Worm (Caenorhabditis elegans) whole organism, L4/young adult: ENCODE measurements around the gene F26D11.1.

Experiments used
- W03F9.2 ChIP-seq: fragments of 150-350 bp; optimal IDR thresholded peaks from 2 replicates; lab custom pipeline; 2014; ENCODE audit warnings: missing biosample characterization, missing genetic modification characterization
- dao-5 ChIP-seq: sonication (generic microtip); optimal IDR thresholded peaks from 2 replicates; lab custom pipeline; 2016; ENCODE audit warnings: missing genotype, missing genetic modification characterization, moderate library complexity, missing compliant biosample characterization
- him-1 ChIP-seq: sonication (generic microtip); optimal IDR thresholded peaks from 2 replicates; lab custom pipeline; 2016; ENCODE audit warnings: missing genotype, missing genetic modification reagents, missing genetic modification characterization, missing compliant biosample characterization

Gene F26D11.1

DNA sequence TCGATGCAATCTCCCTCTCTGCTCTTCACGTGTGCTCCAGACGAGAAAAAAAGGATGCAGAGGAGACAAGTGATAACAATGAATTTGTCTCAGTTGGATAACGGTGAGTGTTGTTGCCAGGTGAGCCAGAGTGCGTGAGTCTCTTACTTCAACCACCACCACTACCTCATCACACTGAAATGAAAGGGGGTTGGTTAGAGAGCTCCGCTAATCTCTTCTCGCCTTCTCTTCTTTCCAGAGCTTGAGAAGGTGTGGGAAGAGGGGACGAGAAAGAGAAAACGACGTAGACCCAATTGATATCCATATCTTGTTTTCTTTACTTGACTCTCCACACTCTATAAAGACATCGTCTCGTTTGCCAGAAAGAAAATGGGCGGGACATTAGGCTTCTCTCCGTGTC is 10.0 kb upstream of the F26D11.1 start:
- TF ChIP-seq W03F9.2 (no peak), him-1 (tag; lab: Kevin White, UChicago) (no peak), dao-5 (no peak)

DNA sequence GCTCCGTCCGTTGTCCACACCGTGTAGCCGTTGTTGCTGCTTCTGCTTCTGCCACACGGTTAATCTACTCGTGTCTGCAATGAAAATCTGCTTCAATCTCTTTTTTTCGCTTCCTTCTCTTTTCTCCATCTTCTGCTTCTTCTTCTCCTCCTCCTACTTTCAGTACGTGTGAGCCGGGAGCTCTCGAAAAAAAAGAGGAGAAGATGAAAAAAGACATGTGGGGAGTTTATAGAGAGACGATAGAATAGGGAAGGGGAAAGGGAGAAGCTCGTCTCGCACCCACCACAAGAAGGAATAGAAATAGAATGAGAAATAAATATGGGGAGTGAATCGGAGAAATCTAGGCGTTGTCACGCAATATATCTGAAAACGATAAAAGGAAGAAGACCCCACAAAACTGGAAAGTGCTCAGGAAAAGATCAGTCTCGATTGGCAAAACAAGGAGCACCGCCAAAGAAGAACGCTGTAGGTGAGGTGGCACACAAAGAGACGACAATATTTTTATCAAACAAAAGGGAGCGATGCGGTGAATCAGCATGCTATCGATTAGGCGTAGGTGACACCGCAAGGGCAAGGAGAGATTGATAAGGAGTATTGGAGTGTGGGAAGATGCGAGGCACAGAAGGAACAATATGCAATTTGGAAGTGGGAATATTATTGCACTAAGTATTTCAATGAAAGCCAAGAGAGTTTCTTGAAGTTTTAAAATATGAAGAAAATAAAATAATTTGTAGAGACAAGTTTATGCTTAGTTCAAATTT is 3.5 kb upstream of the F26D11.1 start, which contains the start of gene let-413:
let-413 (minus strand) TSS at position 76 of the 761 bp plus-strand sequence.
- TF ChIP-seq W03F9.2 (no peak), dao-5 (no peak), him-1 (tag; lab: Kevin White, UChicago) (no peak)

DNA sequence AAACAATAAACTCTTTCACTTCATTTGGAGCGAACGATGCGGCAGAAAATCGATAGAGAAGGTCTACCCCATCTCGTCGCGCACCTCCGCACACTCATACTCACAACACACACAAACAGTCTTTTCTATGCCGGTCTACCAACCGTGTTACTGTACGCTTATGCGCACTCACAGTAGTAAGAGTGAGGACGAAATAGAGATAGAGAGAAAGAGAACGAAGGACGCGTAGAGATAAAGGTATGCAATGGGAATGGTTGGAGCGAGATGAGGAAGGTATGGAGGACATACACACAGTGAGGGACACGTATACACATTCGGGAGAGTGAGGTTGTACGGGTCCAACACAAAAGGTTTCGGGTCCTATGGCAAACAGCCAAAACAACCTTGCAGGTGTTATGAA is 2.5 kb upstream of the F26D11.1 start:
- TF ChIP-seq W03F9.2, result no peak
- TF ChIP-seq dao-5, result no peak
- no peak for TF ChIP-seq him-1 (tag; lab: Kevin White, UChicago)

DNA sequence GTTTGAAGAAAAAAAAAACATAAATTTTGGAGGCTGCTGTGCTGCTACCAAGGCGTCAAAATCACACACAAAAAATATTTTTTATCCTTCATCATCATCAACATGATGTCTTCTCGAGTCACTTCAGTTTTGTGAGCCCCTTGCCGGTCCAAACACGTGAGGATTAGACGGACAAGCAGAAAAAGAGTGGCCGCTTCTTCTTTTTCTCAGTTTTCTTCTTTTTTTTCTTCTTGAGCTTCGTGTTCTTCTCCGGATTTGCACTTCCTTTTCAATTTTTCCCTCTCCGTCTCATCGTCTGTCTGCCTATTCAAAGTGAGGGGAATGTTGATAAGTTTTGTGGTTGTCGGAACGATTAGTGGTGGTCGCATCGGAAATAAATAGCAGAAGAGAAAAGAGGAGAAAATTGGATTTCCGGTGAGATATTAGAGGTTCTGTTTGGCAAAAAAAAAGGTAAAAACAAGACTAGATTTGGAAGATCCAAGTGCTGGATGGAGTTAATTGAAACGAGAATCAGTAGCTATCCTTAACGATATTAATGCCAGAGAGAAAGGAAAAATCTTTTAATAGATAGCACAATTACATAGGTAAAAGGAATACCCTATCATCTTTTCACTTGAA is 866 bp upstream of the F26D11.1 start:
- no peak for TF ChIP-seq W03F9.2
- TF ChIP-seq dao-5, result no peak
- peak; percentile 14 for TF ChIP-seq him-1 (tag; lab: Kevin White, UChicago)

DNA sequence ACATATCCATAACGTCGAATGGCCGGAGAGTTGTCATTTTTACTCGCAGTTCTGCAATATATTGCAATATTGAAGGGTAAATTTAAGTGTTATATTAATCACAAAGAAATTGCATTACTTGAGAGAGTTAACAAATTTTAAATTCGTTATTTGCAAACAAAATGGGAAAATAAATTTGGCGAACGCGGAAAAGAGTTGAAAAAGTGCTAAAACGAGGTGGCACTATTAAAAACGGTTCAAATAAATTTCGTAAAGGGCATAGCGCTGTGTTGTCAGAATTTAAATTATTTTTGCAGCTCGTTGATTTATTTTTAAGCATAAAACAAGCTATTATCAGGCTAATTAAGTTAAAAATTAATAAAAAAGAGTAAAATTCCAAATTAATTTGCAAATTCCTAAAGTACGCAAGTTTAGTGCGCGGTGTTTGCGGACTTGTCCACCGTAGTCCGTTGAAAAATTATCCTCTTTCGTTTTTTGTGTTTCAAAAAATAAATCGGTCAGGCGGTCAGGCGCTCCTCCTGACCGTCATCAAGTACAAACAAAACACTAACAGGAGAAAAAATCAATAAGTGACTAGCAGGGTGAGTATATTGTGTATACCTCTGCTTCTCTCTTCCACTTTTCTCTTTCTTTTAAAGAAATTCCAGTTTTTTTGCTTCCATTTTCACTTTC is 2.2 kb downstream of the F26D11.1 start, which contains the start of the genes natb-1 and abhd-12:
natb-1 (minus strand) TSS at position 51 of the 672 bp plus-strand sequence.
abhd-12 (plus strand) TSS at position 499 of the 672 bp plus-strand sequence.
- peak; percentile 75 for TF ChIP-seq W03F9.2
- no peak for TF ChIP-seq dao-5
- no peak for TF ChIP-seq him-1 (tag; lab: Kevin White, UChicago)

DNA sequence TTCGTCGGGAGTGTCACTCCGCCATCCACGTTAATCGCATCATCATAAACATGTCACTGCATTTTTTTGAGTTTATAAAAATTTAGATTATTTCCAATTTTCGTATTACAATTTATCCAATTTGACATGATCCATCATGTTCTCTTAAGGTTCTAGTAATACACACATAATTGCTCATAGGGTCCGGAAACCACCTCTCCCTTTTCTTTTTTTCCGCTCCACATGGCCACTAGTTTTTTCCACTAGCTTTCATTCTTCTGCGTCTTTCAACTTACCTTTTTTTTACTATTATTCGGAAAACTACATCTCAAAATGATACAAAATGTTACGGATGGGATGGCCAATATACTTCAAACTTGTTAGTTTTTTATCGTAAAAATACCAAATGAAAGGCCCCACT is 4.5 kb downstream of the F26D11.1 start, which contains the start of gene Y97E10AL.1:
Y97E10AL.1 (plus strand) TSS at position 301 of the 400 bp plus-strand sequence.
- TF ChIP-seq dao-5 (no peak), W03F9.2 (no peak), him-1 (tag; lab: Kevin White, UChicago) (no peak)

DNA sequence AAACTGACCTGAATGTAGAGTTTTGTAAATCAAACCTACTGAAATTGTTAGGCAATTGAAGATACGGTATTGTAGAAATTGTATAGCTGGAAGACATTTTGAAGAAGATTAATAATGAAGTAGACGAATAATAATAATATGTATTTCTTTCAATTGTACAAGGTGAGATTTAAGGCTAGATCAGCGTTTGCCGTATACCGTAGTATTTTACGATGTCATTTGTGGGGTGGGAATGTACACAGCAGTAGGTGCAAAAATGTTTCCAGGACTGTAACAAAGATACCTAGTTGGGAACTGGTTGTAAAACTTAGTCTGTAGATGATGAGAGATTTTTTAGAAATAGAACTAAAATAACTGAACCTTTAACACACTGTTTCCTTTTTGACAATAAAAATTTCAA is 13.2 kb downstream of the F26D11.1 start, which contains the start of gene ceh-76:
ceh-76 (minus strand) TSS at position 101 of the 400 bp plus-strand sequence.
- no peak for TF ChIP-seq dao-5
- no peak for TF ChIP-seq W03F9.2
- no peak for TF ChIP-seq him-1 (tag; lab: Kevin White, UChicago)

DNA sequence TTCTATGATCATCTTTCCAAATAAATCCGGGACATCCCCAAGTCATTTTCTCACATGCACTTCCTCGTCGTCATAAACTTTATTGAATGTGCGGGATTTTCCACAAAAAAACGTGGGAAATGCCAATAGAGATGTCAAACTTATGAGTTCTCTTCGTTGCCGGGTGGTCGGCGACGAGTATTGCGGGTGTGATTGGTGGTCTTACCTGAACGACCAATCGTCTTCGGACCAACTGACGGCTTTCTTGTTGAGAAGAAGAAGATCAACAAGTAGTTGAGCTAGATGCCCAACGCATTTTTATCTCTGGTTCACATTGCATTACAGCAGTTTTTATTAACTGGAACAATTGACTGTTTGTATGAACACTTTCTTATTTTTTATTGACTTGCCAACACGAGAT is 13.8 kb downstream of the F26D11.1 start:
- TF ChIP-seq him-1 (tag; lab: Kevin White, UChicago) (no peak), dao-5 (no peak), W03F9.2 (no peak)

DNA sequence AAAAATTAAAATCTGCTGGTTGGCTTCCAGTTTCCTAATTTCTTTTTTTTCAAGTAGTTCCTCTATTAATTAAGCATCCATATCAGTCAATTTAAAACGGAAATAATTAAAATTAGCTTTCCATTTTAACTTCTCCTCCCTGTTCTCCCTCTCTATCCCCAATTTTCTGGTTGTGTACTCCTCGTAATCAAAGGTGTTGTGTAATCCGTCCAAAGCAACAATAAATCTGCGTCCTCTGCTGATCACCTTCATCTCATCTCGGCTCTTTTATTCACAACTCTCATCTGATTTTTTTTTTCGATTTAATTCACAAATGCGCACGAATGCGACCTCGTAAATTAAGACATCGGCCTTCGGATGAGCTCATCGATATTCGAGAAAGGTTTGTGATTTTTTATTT is 14.5 kb downstream of the F26D11.1 start, which contains the start of gene Y97E10AR.2:
Y97E10AR.2 (plus strand) TSS at position 301 of the 400 bp plus-strand sequence.
- no peak for TF ChIP-seq him-1 (tag; lab: Kevin White, UChicago)
- TF ChIP-seq W03F9.2, result no peak
- no peak for TF ChIP-seq dao-5

DNA sequence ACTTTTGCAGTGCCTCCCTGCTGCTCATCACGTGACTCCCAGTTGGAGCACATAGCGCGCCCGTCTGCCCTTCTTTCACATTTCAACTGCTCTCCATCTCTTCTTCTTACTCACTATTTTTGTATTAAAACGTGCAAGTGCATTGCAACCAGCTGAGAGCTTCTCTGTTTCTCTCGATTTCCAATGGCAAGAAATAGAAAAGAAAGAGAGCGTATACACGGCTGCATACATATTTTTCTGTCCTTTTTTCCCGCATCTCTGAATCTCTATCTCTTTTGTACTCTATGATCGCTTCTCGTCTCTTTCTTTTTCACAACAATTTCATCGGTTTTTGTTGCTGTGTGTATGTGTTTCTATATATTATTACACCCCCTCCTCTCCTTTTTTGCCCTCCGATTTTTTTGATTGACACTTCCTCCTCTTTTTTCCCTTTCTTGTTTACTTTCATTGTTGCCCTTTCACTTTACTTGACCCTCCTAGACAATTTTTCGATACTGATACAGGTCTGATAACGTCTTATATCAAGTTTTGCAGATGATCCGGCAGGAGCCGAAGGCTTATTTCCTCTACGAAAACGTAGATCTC is 19.7 kb downstream of the F26D11.1 start, which contains the start of gene Y97E10AR.1:
Y97E10AR.1 (plus strand) TSS at position 535 of the 585 bp plus-strand sequence.
- TF ChIP-seq him-1 (tag; lab: Kevin White, UChicago) (peak; percentile 90), W03F9.2 (peak; percentile 74), dao-5 (no peak)

DNA sequence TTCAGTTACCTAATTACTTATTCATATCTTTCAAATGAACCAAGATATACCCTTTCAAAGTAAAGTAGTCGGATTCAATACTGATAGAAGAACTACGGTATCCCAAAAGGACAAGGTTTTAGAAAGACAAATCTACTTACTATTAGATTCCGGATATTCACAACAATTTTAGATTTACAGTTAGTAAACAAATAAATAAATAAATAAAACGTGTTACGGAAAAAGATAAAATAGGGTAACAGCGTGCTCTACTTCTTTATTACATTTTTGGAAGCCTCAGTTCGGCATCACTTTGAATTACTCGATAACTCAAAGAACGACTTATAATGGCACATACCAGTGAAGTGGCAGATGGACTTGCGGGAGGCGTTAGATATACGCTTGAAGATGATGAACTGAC is 23.7 kb downstream of the F26D11.1 start, which contains the start of gene Y97E10AR.8:
Y97E10AR.8 (plus strand) TSS at position 301 of the 400 bp plus-strand sequence.
- TF ChIP-seq W03F9.2 (no peak), dao-5 (no peak), him-1 (tag; lab: Kevin White, UChicago) (no peak)

DNA sequence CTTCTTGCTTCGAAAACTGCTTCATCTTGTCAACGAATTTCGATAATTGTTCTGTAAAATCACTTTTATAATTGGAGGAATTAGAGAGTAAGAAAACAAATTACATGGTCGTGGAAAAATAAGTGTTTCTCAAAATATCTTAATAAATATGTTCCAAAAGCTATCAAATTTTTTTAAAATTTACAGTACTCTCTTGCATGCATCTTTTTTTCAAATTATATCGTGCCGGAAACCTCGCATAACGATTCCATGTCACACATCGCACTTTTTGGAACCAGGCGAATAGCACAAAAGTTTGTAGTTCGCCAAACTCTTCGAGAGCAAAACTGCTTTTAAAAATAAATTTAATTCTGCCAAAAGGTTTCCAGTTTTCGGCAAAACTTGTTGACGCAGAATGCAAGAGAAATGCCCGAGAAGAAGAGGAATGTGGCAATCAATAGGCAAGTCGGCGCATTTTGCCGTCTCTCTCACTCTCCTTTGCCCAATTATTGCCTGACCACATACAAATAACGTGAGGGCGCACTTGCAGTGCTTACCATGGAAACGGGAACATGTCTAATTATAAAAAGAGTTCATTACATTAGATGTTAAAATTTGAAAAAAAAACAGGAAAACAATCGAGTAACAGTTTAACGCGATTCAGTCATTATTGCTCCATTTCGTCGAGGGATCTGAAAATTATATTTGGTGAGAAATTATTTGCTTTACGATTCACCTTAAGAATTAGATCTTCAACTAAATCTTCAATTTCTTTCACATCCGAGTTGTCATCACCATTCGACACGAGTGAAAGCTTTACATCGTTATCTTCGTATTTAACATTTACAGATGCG is 26.3 kb downstream of the F26D11.1 start, which contains the start of gene Y97E10AR.3:
Y97E10AR.3 (minus strand) TSS at position 51 of the 833 bp plus-strand sequence.
- TF ChIP-seq dao-5 (no peak), him-1 (tag; lab: Kevin White, UChicago) (no peak), W03F9.2 (no peak)

DNA sequence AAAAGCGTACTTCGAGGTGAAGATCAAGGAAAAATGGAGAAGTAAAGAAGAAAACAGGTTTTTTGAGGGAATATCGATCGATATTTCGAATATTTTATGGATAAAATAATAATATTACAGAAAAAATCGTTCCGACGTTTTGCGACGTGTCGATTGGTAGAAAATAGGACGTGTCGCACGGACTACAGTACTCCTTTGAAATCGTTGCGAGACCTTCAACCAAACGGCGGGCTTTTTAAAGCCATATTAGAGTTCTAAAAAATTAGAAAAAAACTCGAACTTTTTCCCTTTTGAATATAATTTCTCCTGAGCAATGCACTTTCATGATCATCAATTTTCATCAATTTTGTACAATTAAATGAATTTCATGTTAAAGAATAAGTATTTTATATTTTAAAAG is 28.8 kb downstream of the F26D11.1 start, which contains the start of gene Y97E10AR.4:
Y97E10AR.4 (minus strand) TSS at position 131 of the 400 bp plus-strand sequence.
- no peak for TF ChIP-seq dao-5
- no peak for TF ChIP-seq W03F9.2
- no peak for TF ChIP-seq him-1 (tag; lab: Kevin White, UChicago)
